Worm (Caenorhabditis elegans) whole organism, young adult: ENCODE measurements around the gene F57B9.1.

Source experiments
- ama-1 ChIP-seq, 3 experiments: fragments of 150-350 bp in 1 of 3; sonication (generic microtip) in 2 of 3; optimal IDR thresholded peaks; 2 replicates each; lab custom pipeline; 2014 to 2018; ENCODE audit warnings: missing biosample characterization in 2 of 3, missing genetic modification characterization in 2 of 3, missing genetic modification reagents in 2 of 3
- efl-1 ChIP-seq: fragments of 150-350 bp; optimal IDR thresholded peaks from 2 replicates; lab custom pipeline; 2014; ENCODE audit warnings: missing biosample characterization, missing genetic modification reagents, missing genetic modification characterization
- pbrm-1 ChIP-seq: fragments of 200-800 bp; sonication (Bioruptor generic); IDR thresholded peaks from 2 replicates; pipeline ENCODE4 v1.3.6; 2022; ENCODE audit warnings: missing genetic modification reagents, missing genetic modification characterization, missing compliant biosample characterization

- TF ChIP-seq efl-1 (GFP tag; lab: Kevin White, UChicago) = no peak
- TF ChIP-seq ama-1 (optimal IDR thresholded peaks at IDR 0.05; lab: Kevin White, UChicago) = no peak
- TF ChIP-seq ama-1 (GFP tag; optimal IDR thresholded peaks at IDR 0.05; lab: Kevin White, UChicago) = no peak
- TF ChIP-seq pbrm-1 = no peak
Measured at ce11 chrIII:7008836-7009235, 46.9 kb downstream of the F57B9.1 start, which contains the start of gene lgc-38.
